Worm (Caenorhabditis elegans) whole organism, young adult: ENCODE measurements around the gene cdk-12.

ENCODE experiments used
- B0261.1 ChIP-seq: sonication (generic microtip); optimal IDR thresholded peaks from 2 replicates; lab custom pipeline; 2016; ENCODE audit warnings: mild to moderate bottlenecking, missing genetic modification characterization, moderate library complexity, missing compliant biosample characterization
- B0336.3 ChIP-seq: fragments of 200-800 bp; sonication (Bioruptor generic); IDR thresholded peaks from 2 replicates; pipeline ENCODE4 v1.3.6; 2022; ENCODE audit warnings: missing genetic modification characterization, missing compliant biosample characterization
- F22D6.2 ChIP-seq: sonication (generic microtip); optimal IDR thresholded peaks from 2 replicates; lab custom pipeline; 2016; ENCODE audit warnings: mild to moderate bottlenecking, missing genetic modification characterization, missing compliant biosample characterization
- F33H1.4 ChIP-seq: fragments of 200-800 bp; sonication (Bioruptor generic); IDR thresholded peaks from 2 replicates; pipeline ENCODE4 v1.3.6; 2022; ENCODE audit warnings: missing genetic modification reagents, missing genetic modification characterization, missing compliant biosample characterization
- F57C9.4 ChIP-seq: sonication (generic microtip); optimal IDR thresholded peaks from 2 replicates; lab custom pipeline; 2017; ENCODE audit warnings: mild to moderate bottlenecking, missing genetic modification characterization, missing compliant biosample characterization
- K11D2.4 ChIP-seq: fragments of 200-800 bp; sonication (Bioruptor generic); IDR thresholded peaks from 2 replicates; pipeline ENCODE4 v1.3.6; 2022; ENCODE audit warnings: missing genetic modification reagents, missing genetic modification characterization, missing compliant biosample characterization
- T07F8.4 ChIP-seq: sonication (generic microtip); optimal IDR thresholded peaks from 2 replicates; lab custom pipeline; 2016; ENCODE audit warnings: mild to moderate bottlenecking, missing genetic modification characterization, moderate library complexity, missing compliant biosample characterization
- T26A5.8 ChIP-seq: sonication (generic microtip); optimal IDR thresholded peaks from 2 replicates; lab custom pipeline; 2016; ENCODE audit warnings: missing genetic modification characterization, missing compliant biosample characterization
- Y53F4B.3 ChIP-seq: fragments of 200-800 bp; sonication (Bioruptor generic); IDR thresholded peaks from 2 replicates; pipeline ENCODE4 v1.3.6; 2022; ENCODE audit warnings: missing genetic modification reagents, missing genetic modification characterization, missing compliant biosample characterization
- akir-1 ChIP-seq: fragments of 200-800 bp; sonication (Bioruptor generic); optimal IDR thresholded peaks from 2 replicates; lab custom pipeline; 2018; ENCODE audit warnings: mild to moderate bottlenecking, missing genetic modification characterization, moderate library complexity, missing compliant biosample characterization
- ama-1 ChIP-seq, 3 experiments: fragments of 150-350 bp in 1 of 3; sonication (generic microtip) in 2 of 3; optimal IDR thresholded peaks; 2 replicates each; lab custom pipeline; 2014 to 2018; ENCODE audit warnings: missing biosample characterization in 2 of 3, missing genetic modification characterization in 2 of 3, missing genetic modification reagents in 2 of 3
- attf-5 ChIP-seq: fragments of 200-800 bp; sonication (Bioruptor generic); optimal IDR thresholded peaks from 2 replicates; lab custom pipeline; 2018; ENCODE audit warnings: mild to moderate bottlenecking, missing genetic modification characterization, missing compliant biosample characterization
- bed-2 ChIP-seq: fragments of 200-800 bp; sonication (Bioruptor generic); IDR thresholded peaks from 2 replicates; pipeline ENCODE4 v1.3.6; 2022; ENCODE audit warnings: missing genetic modification reagents, missing genetic modification characterization, missing compliant biosample characterization
- cebp-1 ChIP-seq, 2 experiments: fragments of 200-800 bp in 1 of 2; sonication (Bioruptor generic) in 1 of 2; sonication (generic microtip) in 1 of 2; IDR thresholded peaks in 1 of 2; optimal IDR thresholded peaks in 1 of 2; 2 replicates each; pipeline versions ENCODE4 v1.3.6 to Lab custom; 2017 to 2022; ENCODE audit warnings: missing compliant biosample characterization in 2 of 2, missing genetic modification characterization in 2 of 2, mild to moderate bottlenecking in 1 of 2, missing genetic modification reagents in 1 of 2, moderate library complexity in 1 of 2
- egrh-3 ChIP-seq: fragments of 200-800 bp; sonication (Bioruptor generic); IDR thresholded peaks from 2 replicates; pipeline ENCODE4 v1.3.6; 2022; ENCODE audit warnings: missing genetic modification reagents, missing genetic modification characterization, missing compliant biosample characterization
- ekl-4 ChIP-seq: fragments of 200-800 bp; sonication (Bioruptor generic); IDR thresholded peaks from 2 replicates; pipeline ENCODE4 v1.3.6; 2022; ENCODE audit warnings: missing genetic modification reagents, missing genetic modification characterization, missing compliant biosample characterization
- fkh-3 ChIP-seq: sonication (generic microtip); optimal IDR thresholded peaks from 2 replicates; lab custom pipeline; 2016; ENCODE audit warnings: mild to moderate bottlenecking, missing genetic modification characterization, missing compliant biosample characterization
- gei-17 ChIP-seq: fragments of 200-800 bp; sonication (Bioruptor generic); optimal IDR thresholded peaks from 2 replicates; lab custom pipeline; 2018; ENCODE audit warnings: mild to moderate bottlenecking, missing genetic modification characterization, missing compliant biosample characterization
- hlh-12 ChIP-seq: sonication (generic microtip); optimal IDR thresholded peaks from 2 replicates; lab custom pipeline; 2016; ENCODE audit warnings: missing genetic modification characterization, missing compliant biosample characterization
- let-607 ChIP-seq, 2 experiments: fragments of 200-800 bp in 1 of 2; sonication (Bioruptor generic) in 1 of 2; sonication (generic microtip) in 1 of 2; optimal IDR thresholded peaks; 2 replicates each; lab custom pipeline; 2016 to 2018; ENCODE audit warnings: mild to moderate bottlenecking in 2 of 2, missing compliant biosample characterization in 2 of 2, missing genetic modification characterization in 2 of 2, moderate library complexity in 2 of 2, missing genotype in 1 of 2
- lsl-1 ChIP-seq: fragments of 200-800 bp; sonication (Bioruptor generic); optimal IDR thresholded peaks from 2 replicates; lab custom pipeline; 2018; ENCODE audit warnings: mild to moderate bottlenecking, missing genetic modification characterization, moderate library complexity, missing compliant biosample characterization
- madf-6 ChIP-seq: fragments of 200-800 bp; sonication (Bioruptor generic); IDR thresholded peaks from 2 replicates; pipeline ENCODE4 v1.3.6; 2022; ENCODE audit warnings: missing genetic modification reagents, missing genetic modification characterization, missing compliant biosample characterization
- madf-8 ChIP-seq: fragments of 200-800 bp; sonication (Bioruptor generic); conservative IDR thresholded peaks from 2 replicates; pipeline ENCODE4 v1.3.6; 2022; ENCODE audit warnings: missing genetic modification reagents, missing genetic modification characterization, missing compliant biosample characterization
- nfya-2 ChIP-seq: fragments of 200-800 bp; sonication (Bioruptor generic); IDR thresholded peaks from 2 replicates; pipeline ENCODE4 v1.3.6; 2022; ENCODE audit warnings: missing genetic modification reagents, missing genetic modification characterization, missing compliant biosample characterization
- nhr-120 ChIP-seq: fragments of 200-800 bp; sonication (Bioruptor generic); IDR thresholded peaks from 2 replicates; pipeline ENCODE4 v1.3.6; 2022; ENCODE audit warnings: missing genetic modification characterization, missing compliant biosample characterization
- nhr-27 ChIP-seq: fragments of 200-800 bp; sonication (Bioruptor generic); optimal IDR thresholded peaks from 2 replicates; lab custom pipeline; 2018; ENCODE audit warnings: mild to moderate bottlenecking, missing genetic modification characterization, moderate library complexity, missing compliant biosample characterization
- pha-4 ChIP-seq: fragments of 150-350 bp; sonication (generic microtip); optimal IDR thresholded peaks from 2 replicates; lab custom pipeline; 2014; ENCODE audit warnings: missing biosample characterization, missing genetic modification reagents, missing genetic modification characterization
- rec-8 ChIP-seq, 2 experiments: sonication (generic microtip); optimal IDR thresholded peaks; 2 replicates each; lab custom pipeline; 2016; ENCODE audit warnings: mild to moderate bottlenecking in 2 of 2, missing genetic modification characterization in 2 of 2, missing genetic modification reagents in 2 of 2, missing genotype in 2 of 2, missing biosample characterization in 1 of 2, missing compliant biosample characterization in 1 of 2, moderate library complexity in 1 of 2
- rpc-1 ChIP-seq, 2 experiments: fragments of 150-350 bp in 1 of 2; sonication (generic microtip) in 1 of 2; optimal IDR thresholded peaks; 2 replicates each; lab custom pipeline; 2014 to 2018; ENCODE audit warnings: missing biosample characterization in 1 of 2, missing genetic modification characterization in 1 of 2, missing genetic modification reagents in 1 of 2, missing genotype in 1 of 2
- sdz-38 ChIP-seq: sonication (generic microtip); optimal IDR thresholded peaks from 2 replicates; lab custom pipeline; 2016; ENCODE audit warnings: missing genotype, missing genetic modification characterization, missing compliant biosample characterization
- snpc-1.3 ChIP-seq: sonication (generic microtip); optimal IDR thresholded peaks from 2 replicates; lab custom pipeline; 2017; ENCODE audit warnings: missing genetic modification characterization, mild to moderate bottlenecking, missing compliant biosample characterization, antibody characterized with exemption, moderate library complexity, missing genotype, missing genetic modification reagents; ENCODE audit not compliant: insufficient read depth
- unc-62 ChIP-seq: fragments of 150-350 bp; optimal IDR thresholded peaks from 2 replicates; lab custom pipeline; 2014; ENCODE audit warnings: missing biosample characterization, missing genetic modification reagents, missing genetic modification characterization
- zfh-2 ChIP-seq: fragments of 200-800 bp; sonication (Bioruptor generic); conservative IDR thresholded peaks from 2 replicates; pipeline ENCODE4 v1.3.6; 2022; ENCODE audit warnings: missing genetic modification reagents, missing genetic modification characterization, missing compliant biosample characterization
- zim-3 ChIP-seq: sonication (generic microtip); optimal IDR thresholded peaks from 2 replicates; lab custom pipeline; 2017; ENCODE audit warnings: mild to moderate bottlenecking, missing genetic modification characterization, moderate library complexity, missing compliant biosample characterization
- ztf-25 ChIP-seq: fragments of 200-800 bp; sonication (Bioruptor generic); IDR thresholded peaks from 2 replicates; pipeline ENCODE4 v1.3.6; 2022; ENCODE audit warnings: missing genetic modification reagents, missing genetic modification characterization, missing compliant biosample characterization
- ztf-3 ChIP-seq: fragments of 200-800 bp; sonication (Bioruptor generic); optimal IDR thresholded peaks from 2 replicates; lab custom pipeline; 2018; ENCODE audit warnings: mild to moderate bottlenecking, missing genetic modification characterization, missing compliant biosample characterization
- ztf-6 ChIP-seq: fragments of 200-800 bp; sonication (Bioruptor generic); IDR thresholded peaks from 2 replicates; pipeline ENCODE4 v1.3.6; 2022; ENCODE audit warnings: missing genetic modification reagents, missing genetic modification characterization, missing compliant biosample characterization

The cdk-12 gene

DNA sequence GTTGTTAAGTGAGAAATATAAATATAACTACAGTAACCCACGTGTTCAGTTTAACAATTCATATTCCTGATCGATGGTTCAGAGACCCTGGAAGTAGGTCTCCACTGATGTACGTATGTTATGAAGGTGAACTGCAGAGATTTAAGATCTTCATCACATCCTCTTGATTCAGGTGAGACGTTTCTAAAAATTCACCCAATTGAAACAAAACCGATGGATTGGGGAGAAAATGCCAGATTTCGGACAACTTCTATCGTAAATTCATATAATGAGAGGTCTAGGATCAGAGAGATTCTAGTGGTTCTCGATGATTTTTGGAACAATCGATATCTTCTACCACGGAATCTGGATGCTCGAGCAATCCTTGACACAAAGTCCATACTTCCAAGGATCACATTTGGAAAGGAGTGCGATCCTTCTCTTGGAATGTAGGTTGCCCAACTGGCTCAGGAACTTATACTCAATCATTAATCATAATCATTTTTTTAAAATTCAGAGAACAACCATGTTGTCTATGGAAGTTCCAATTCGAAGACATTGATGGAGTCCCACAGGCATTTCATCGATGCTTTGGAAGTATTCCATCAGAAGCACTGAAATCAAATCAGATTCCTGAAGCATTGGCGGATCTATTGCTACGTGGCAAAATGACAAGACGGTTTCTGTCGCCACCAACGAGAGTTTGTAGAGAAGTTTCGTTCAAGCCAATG lies 38.5 kb upstream of the cdk-12 start, which contains the start of the genes nth-1 and R10E4.7:
Gene nth-1, minus strand, starts transcription at position 101 of the 710 bp plus-strand sequence.
Gene R10E4.7, plus strand, starts transcription at position 660 of the 710 bp plus-strand sequence.
- TF ChIP-seq zim-3 (no peak), nfya-2 (no peak), akir-1 (GFP tag; lab: Kevin White, UChicago) (no peak), K11D2.4 (GFP tag; lab: Robert Waterston, UW) (no peak), F22D6.2 (tag; lab: Kevin White, UChicago) (no peak), rpc-1 (optimal IDR thresholded peaks at IDR 0.05; lab: Kevin White, UChicago) (no peak), rpc-1 (tag; optimal IDR thresholded peaks at IDR 0.05; lab: Kevin White, UChicago) (no peak), T07F8.4 (tag; lab: Kevin White, UChicago) (no peak), F57C9.4 (tag; lab: Kevin White, UChicago) (no peak), attf-5 (GFP tag; lab: Kevin White, UChicago) (no peak), nhr-120 (GFP tag; lab: Robert Waterston, UW) (no peak), ekl-4 (GFP tag; lab: Robert Waterston, UW) (no peak), bed-2 (GFP tag; lab: Robert Waterston, UW) (no peak), snpc-1.3 (tag; lab: Kevin White, UChicago) (no peak), hlh-12 (no peak), zfh-2 (GFP tag; lab: Robert Waterston, UW) (no peak), B0336.3 (no peak), B0261.1 (tag; lab: Kevin White, UChicago) (no peak), F33H1.4 (GFP tag; lab: Robert Waterston, UW) (no peak)

- no peak for TF ChIP-seq nhr-27 (tag; lab: Kevin White, UChicago)
- TF ChIP-seq unc-62 (GFP tag; lab: Kevin White, UChicago) = no peak
- TF ChIP-seq T26A5.8 (tag; lab: Kevin White, UChicago) = no peak
- TF ChIP-seq egrh-3 (GFP tag; lab: Robert Waterston, UW) = no peak
- no peak for TF ChIP-seq fkh-3 (tag; lab: Kevin White, UChicago)
- TF ChIP-seq F33H1.4 (GFP tag; lab: Robert Waterston, UW) = peak; percentile 61
- TF ChIP-seq ztf-25 (GFP tag; lab: Robert Waterston, UW) = no peak
- TF ChIP-seq cebp-1 (GFP tag; IDR thresholded peaks at IDR 0.05; lab: Robert Waterston, UW) = no peak
- TF ChIP-seq cebp-1 (tag; optimal IDR thresholded peaks at IDR 0.05; lab: Kevin White, UChicago) = no peak
- TF ChIP-seq gei-17 (GFP tag; lab: Kevin White, UChicago) = no peak
- TF ChIP-seq madf-6 = peak; percentile 54; the same call in 1 of the 2 replicates
- peak; percentile 66 for TF ChIP-seq lsl-1 (GFP tag; lab: Kevin White, UChicago)
- no peak for TF ChIP-seq rec-8 (tag; optimal IDR thresholded peaks at IDR 0.05; lab: Kevin White, UChicago)
- no peak for TF ChIP-seq Y53F4B.3 (GFP tag; lab: Robert Waterston, UW)
- no peak for TF ChIP-seq madf-8 (GFP tag; lab: Robert Waterston, UW)
These were observed 31.7 kb upstream of the cdk-12 start, which contains the start of gene R10E4.11 for ce11 chrIII:4300989-4301498. TSS of gene R10E4.11 (minus strand) at chrIII:4301039.

DNA sequence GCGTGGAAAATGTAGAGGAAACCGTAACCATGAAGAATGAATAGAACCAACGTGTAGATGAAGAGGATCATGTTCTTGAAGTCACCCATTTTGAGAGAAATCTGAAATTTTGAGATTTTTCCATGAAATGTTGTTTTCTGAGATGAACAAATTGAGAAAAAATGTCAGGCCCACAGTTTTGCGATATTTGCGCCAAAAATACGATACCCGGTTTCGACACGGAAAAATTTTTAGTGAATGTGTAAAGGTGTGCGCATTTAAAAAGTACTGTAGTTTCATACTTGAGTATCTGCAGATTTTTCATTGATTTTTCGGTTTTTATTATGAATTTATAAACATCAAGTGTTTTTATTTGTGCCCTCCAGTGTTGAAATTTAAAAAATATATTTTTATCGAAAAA lies 30.5 kb upstream of the cdk-12 start, which contains the start of gene R10E4.9:
Gene R10E4.9, minus strand, starts transcription at position 101 of the 400 bp plus-strand sequence.
- TF ChIP-seq ama-1 (optimal IDR thresholded peaks at IDR 0.05; lab: Kevin White, UChicago) (no peak), ama-1 (GFP tag; optimal IDR thresholded peaks at IDR 0.05; lab: Kevin White, UChicago) (no peak), sdz-38 (tag; lab: Kevin White, UChicago) (no peak), pha-4 (no peak), zim-3 (no peak), madf-8 (GFP tag; lab: Robert Waterston, UW) (no peak), ztf-3 (GFP tag; lab: Kevin White, UChicago) (no peak), let-607 (tag; optimal IDR thresholded peaks at IDR 0.05; lab: Kevin White, UChicago) (no peak), ztf-6 (GFP tag; lab: Robert Waterston, UW) (no peak)
- TF ChIP-seq, all 124 proteins: peak for 0
